Fruit fly (Drosophila melanogaster) whole organism: Measurements from ENCODE around the gene CG17477.

Experiments
- pan ChIP-seq: fragments of >200 bp; optimal IDR thresholded peaks from 2 replicates; lab custom pipeline; 2017
- usp ChIP-seq: fragments of >200 bp; optimal IDR thresholded peaks from 2 replicates; lab custom pipeline; 2017; ENCODE audit warnings: missing biosample characterization, missing genetic modification characterization, mixed read lengths

- TF ChIP-seq usp (GFP tag; lab: Kevin White, UChicago) (no peak), pan (lab: Kevin White, UChicago) (no peak)
These were observed 5.5 kb upstream of the CG17477 start, which contains the start of the genes CG4053 and CG31266 for dm6 chr3R:17132098-17132712.
